Worm (Caenorhabditis elegans): ENCODE data around the gene gspd-1.

- TF ChIP-seq fos-1 (tag; optimal IDR thresholded peaks at IDR 0.05) (no peak), snpc-4 (tag; optimal IDR thresholded peaks at IDR 0.05) (no peak), alr-1 (tag; optimal IDR thresholded peaks at IDR 0.05) (no peak), lin-13 (GFP tag; optimal IDR thresholded peaks at IDR 0.05) (no peak), nhr-11 (tag; optimal IDR thresholded peaks at IDR 0.05) (no peak), ama-1 (optimal IDR thresholded peaks at IDR 0.05) (no peak), ztf-11 (tag; optimal IDR thresholded peaks at IDR 0.05) (no peak), ceh-16 (tag; optimal IDR thresholded peaks at IDR 0.05) (no peak), gmeb-1 (tag; optimal IDR thresholded peaks at IDR 0.05) (no peak)
Measured at ce11 chrIV:11313880-11314279, 3.3 kb upstream of the gspd-1 start, which contains the start of gene dnj-2.

Measured in whole organism, L2 larva.